Fruit fly (Drosophila melanogaster): Measurements from ENCODE around the gene CG3225.

CG3225 gene

dm6 chr2L:4810697-4811490, 7.2 kb downstream of the CG3225 start (continued):
- TF ChIP-seq dsf (GFP tag; optimal IDR thresholded peaks at IDR 0.05; ENCODE audit: borderline replicate concordance) (peak; percentile 5), Dfd (GFP tag; optimal IDR thresholded peaks at IDR 0.05) (no peak), Rel (GFP tag; optimal IDR thresholded peaks at IDR 0.05) (no peak), Rel (tag; optimal IDR thresholded peaks at IDR 0.05) (no peak), Jra (GFP tag; optimal IDR thresholded peaks at IDR 0.05) (no peak)

- no peak for TF ChIP-seq N (GFP tag; optimal IDR thresholded peaks at IDR 0.05)
- no peak for TF ChIP-seq dsf (GFP tag; optimal IDR thresholded peaks at IDR 0.05; ENCODE audit: borderline replicate concordance)
- TF ChIP-seq Dfd (GFP tag; optimal IDR thresholded peaks at IDR 0.05): no peak
- TF ChIP-seq rgr (GFP tag; optimal IDR thresholded peaks at IDR 0.05): peak; percentile 4
- no peak for TF ChIP-seq Rel (GFP tag; optimal IDR thresholded peaks at IDR 0.05)
- peak; percentile 44 for TF ChIP-seq Rel (tag; optimal IDR thresholded peaks at IDR 0.05)
- no peak for TF ChIP-seq Mio (GFP tag; optimal IDR thresholded peaks at IDR 0.05)
- no peak for TF ChIP-seq Jra (GFP tag; optimal IDR thresholded peaks at IDR 0.05)
- TF ChIP-seq jim (GFP tag; optimal IDR thresholded peaks at IDR 0.05): no peak
- no peak for TF ChIP-seq pan (optimal IDR thresholded peaks at IDR 0.05)
- TF ChIP-seq foxo (GFP tag; optimal IDR thresholded peaks at IDR 0.05): no peak
- no peak for TF ChIP-seq Hr78 (GFP tag; optimal IDR thresholded peaks at IDR 0.05)
- TF ChIP-seq CrebA (GFP tag; optimal IDR thresholded peaks at IDR 0.05; ENCODE audit: borderline replicate concordance): no peak
- no peak for TF ChIP-seq Hr83 (GFP tag; optimal IDR thresholded peaks at IDR 0.05; ENCODE audit: poor library complexity, severe bottlenecking)
- no peak for TF ChIP-seq Myc (optimal IDR thresholded peaks at IDR 0.05)
- TF ChIP-seq HLH106 (tag; optimal IDR thresholded peaks at IDR 0.05): no peak
- TF ChIP-seq h (GFP tag; optimal IDR thresholded peaks at IDR 0.05): peak; percentile 54
- peak; percentile 73 for TF ChIP-seq Dif (GFP tag; optimal IDR thresholded peaks at IDR 0.05; ENCODE audit: partially characterized antibody)
- no peak for TF ChIP-seq dmrt93B (GFP tag; optimal IDR thresholded peaks at IDR 0.05)
- TF ChIP-seq br (GFP tag; optimal IDR thresholded peaks at IDR 0.05): no peak
- TF ChIP-seq psq (GFP tag; optimal IDR thresholded peaks at IDR 0.05): no peak
- no peak for TF ChIP-seq tai (GFP tag; optimal IDR thresholded peaks at IDR 0.05)
- peak in 1 of 2 experiments; percentile 26 for TF ChIP-seq dl (GFP tag; optimal IDR thresholded peaks at IDR 0.05; ENCODE audit: insufficient read depth in 1 of 2, partially characterized antibody in 2 of 2)
- no peak for TF ChIP-seq fru (GFP tag; optimal IDR thresholded peaks at IDR 0.05)
- TF ChIP-seq lola (GFP tag; optimal IDR thresholded peaks at IDR 0.05): no peak
- TF ChIP-seq usp (GFP tag; optimal IDR thresholded peaks at IDR 0.05): no peak
- TF ChIP-seq brk (GFP tag; optimal IDR thresholded peaks at IDR 0.05): peak; percentile 46
- TF ChIP-seq ey (GFP tag; optimal IDR thresholded peaks at IDR 0.05): peak; percentile 0
- no peak for TF ChIP-seq CG9705 (GFP tag; optimal IDR thresholded peaks at IDR 0.05)
- peak; percentile 42 for TF ChIP-seq OdsH (GFP tag; optimal IDR thresholded peaks at IDR 0.05)
- peak; percentile 45 for TF ChIP-seq Sp1 (GFP tag; optimal IDR thresholded peaks at IDR 0.05)
- no peak for TF ChIP-seq CG32264 (GFP tag; optimal IDR thresholded peaks at IDR 0.05)
- no peak for TF ChIP-seq sv (GFP tag; optimal IDR thresholded peaks at IDR 0.05)
- peak; percentile 15 for TF ChIP-seq sage (GFP tag; optimal IDR thresholded peaks at IDR 0.05)
- peak; percentile 79 for TF ChIP-seq Vsx2 (GFP tag; optimal IDR thresholded peaks at IDR 0.05; ENCODE audit: partially characterized antibody)
- TF ChIP-seq GATAd (GFP tag; optimal IDR thresholded peaks at IDR 0.05): no peak
- no peak for TF ChIP-seq Hnf4 (GFP tag; optimal IDR thresholded peaks at IDR 0.05)
- TF ChIP-seq woc (GFP tag; optimal IDR thresholded peaks at IDR 0.05): peak; percentile 29
These were observed 7.9 kb downstream of the CG3225 start for dm6 chr2L:4810044-4810609.

Data from whole organism, wandering third instar larva.